Worm (Caenorhabditis elegans) whole organism, L1 larva: ENCODE results near the gene gck-2.

Experiments used
- C04F5.9 ChIP-seq: sonication (generic microtip); optimal IDR thresholded peaks from 2 replicates; lab custom pipeline; 2016; ENCODE audit warnings: missing genetic modification characterization, missing compliant biosample characterization
- F16B12.6 ChIP-seq: fragments of 150-350 bp; optimal IDR thresholded peaks from 2 replicates; lab custom pipeline; 2014; ENCODE audit warnings: missing biosample characterization, missing genetic modification characterization
- aly-2 ChIP-seq: fragments of 150-350 bp; optimal IDR thresholded peaks from 2 replicates; lab custom pipeline; 2014; ENCODE audit warnings: missing biosample characterization, missing genetic modification characterization
- ceh-63 ChIP-seq: fragments of 200-800 bp; sonication (Bioruptor generic); optimal IDR thresholded peaks from 2 replicates; lab custom pipeline; 2018; ENCODE audit warnings: mild to moderate bottlenecking, missing genetic modification characterization, missing compliant biosample characterization
- ceh-82 ChIP-seq, 3 experiments: fragments of 150-350 bp in 1 of 3; sonication (generic microtip) in 2 of 3; optimal IDR thresholded peaks; 2 replicates each; lab custom pipeline; 2014 to 2017; ENCODE audit warnings: missing biosample characterization in 3 of 3, missing genetic modification characterization in 3 of 3
- ceh-88 ChIP-seq: fragments of 200-800 bp; sonication (Bioruptor generic); IDR thresholded peaks from 2 replicates; pipeline ENCODE4 v1.3.6; 2022; ENCODE audit warnings: missing genetic modification characterization, missing compliant biosample characterization
- ceh-90 ChIP-seq: sonication (generic microtip); optimal IDR thresholded peaks from 2 replicates; lab custom pipeline; 2016; ENCODE audit warnings: missing genetic modification characterization, missing compliant biosample characterization
- dpl-1 ChIP-seq, 3 experiments: fragments of 150-350 bp in 2 of 3; sonication (generic microtip) in 1 of 3; optimal IDR thresholded peaks; 2 replicates each; lab custom pipeline; 2014 to 2017; ENCODE audit warnings: missing biosample characterization in 3 of 3, missing genetic modification characterization in 3 of 3, missing genetic modification reagents in 3 of 3
- efl-1 ChIP-seq, 4 experiments: fragments of 150-350 bp; optimal IDR thresholded peaks in 3 of 4; peaks in 1 of 4; 1 replicate in 1 of 4; 2 replicates in 3 of 4; lab custom pipeline; 2014; ENCODE audit warnings: missing biosample characterization in 2 of 4, missing genetic modification characterization in 2 of 4, missing genetic modification reagents in 2 of 4
- egl-13 ChIP-seq: sonication (generic microtip); optimal IDR thresholded peaks from 2 replicates; lab custom pipeline; 2016; ENCODE audit warnings: missing genotype, missing genetic modification reagents, missing genetic modification characterization, missing compliant biosample characterization
- egl-27 ChIP-seq, 2 experiments: fragments of 150-350 bp in 1 of 2; sonication (generic microtip); optimal IDR thresholded peaks; 3 replicates each; lab custom pipeline; 2017 to 2018; ENCODE audit warnings: missing biosample characterization in 2 of 2, missing genetic modification characterization in 2 of 2, missing genetic modification reagents in 2 of 2
- elt-3 ChIP-seq, 6 experiments: fragments of 150-350 bp in 1 of 6; sonication (generic microtip); optimal IDR thresholded peaks; 2 replicates each; lab custom pipeline; 2017 to 2018; ENCODE audit warnings: missing biosample characterization in 6 of 6, missing genetic modification characterization in 6 of 6, inconsistent platforms in 1 of 6
- ets-5 ChIP-seq: fragments of 200-800 bp; sonication (Bioruptor generic); IDR thresholded peaks from 2 replicates; pipeline ENCODE4 v1.3.6; 2022; ENCODE audit warnings: missing genetic modification characterization, missing compliant biosample characterization
- fkh-10 ChIP-seq: sonication (generic microtip); optimal IDR thresholded peaks from 2 replicates; lab custom pipeline; 2017; ENCODE audit warnings: missing biosample characterization, missing genetic modification reagents, missing genetic modification characterization
- fkh-8 ChIP-seq: sonication (generic microtip); optimal IDR thresholded peaks from 2 replicates; lab custom pipeline; 2016; ENCODE audit warnings: mild to moderate bottlenecking, missing genetic modification characterization, missing compliant biosample characterization
- fos-1 ChIP-seq: fragments of 150-350 bp; optimal IDR thresholded peaks from 2 replicates; lab custom pipeline; 2014; ENCODE audit warnings: missing biosample characterization, missing genetic modification characterization
- grh-1 ChIP-seq: fragments of 200-800 bp; sonication (Bioruptor generic); IDR thresholded peaks from 2 replicates; pipeline ENCODE4 v1.3.6; 2022; ENCODE audit warnings: missing genetic modification reagents, missing genetic modification characterization, missing compliant biosample characterization
- hlh-17 ChIP-seq: fragments of 200-800 bp; sonication (Bioruptor generic); optimal IDR thresholded peaks from 2 replicates; lab custom pipeline; 2018; ENCODE audit warnings: missing genetic modification characterization, mild to moderate bottlenecking, missing compliant biosample characterization, moderate library complexity, borderline replicate concordance
- irx-1 ChIP-seq: sonication (generic microtip); optimal IDR thresholded peaks from 2 replicates; lab custom pipeline; 2016; ENCODE audit warnings: missing genetic modification characterization, missing compliant biosample characterization
- jun-1 ChIP-seq: fragments of 150-350 bp; optimal IDR thresholded peaks from 2 replicates; lab custom pipeline; 2014; ENCODE audit warnings: missing biosample characterization, missing genetic modification reagents, missing genetic modification characterization
- lin-13 ChIP-seq: fragments of 150-350 bp; optimal IDR thresholded peaks from 2 replicates; lab custom pipeline; 2014; ENCODE audit warnings: missing biosample characterization, missing genetic modification reagents, missing genetic modification characterization
- lin-15B ChIP-seq: fragments of 150-350 bp; sonication (generic microtip); optimal IDR thresholded peaks from 3 replicates; lab custom pipeline; 2014; ENCODE audit warnings: missing biosample characterization, missing genetic modification characterization
- lin-35 ChIP-seq, 2 experiments: fragments of 150-350 bp; optimal IDR thresholded peaks; 2 replicates each; lab custom pipeline; 2014; ENCODE audit warnings: missing biosample characterization in 2 of 2, missing genetic modification characterization in 2 of 2, missing genetic modification reagents in 2 of 2
- lin-39 ChIP-seq: fragments of 150-350 bp; optimal IDR thresholded peaks from 2 replicates; lab custom pipeline; 2014; ENCODE audit warnings: missing biosample characterization, missing genetic modification reagents, missing genetic modification characterization
- lir-3 ChIP-seq: sonication (generic microtip); optimal IDR thresholded peaks from 2 replicates; lab custom pipeline; 2016; ENCODE audit warnings: mild to moderate bottlenecking, missing genetic modification characterization, moderate library complexity, missing compliant biosample characterization; ENCODE audit not compliant: poor library complexity
- mab-9 ChIP-seq: fragments of 200-800 bp; sonication (Bioruptor generic); IDR thresholded peaks from 2 replicates; pipeline ENCODE4 v1.3.6; 2022; ENCODE audit warnings: missing genetic modification reagents, missing genetic modification characterization, missing compliant biosample characterization
- mdl-1 ChIP-seq, 2 experiments: fragments of 150-350 bp; optimal IDR thresholded peaks; 2 replicates each; lab custom pipeline; 2014 to 2017; ENCODE audit warnings: missing biosample characterization in 2 of 2, missing genetic modification characterization in 2 of 2, inconsistent platforms in 1 of 2
- nhr-12 ChIP-seq: sonication (generic microtip); optimal IDR thresholded peaks from 2 replicates; lab custom pipeline; 2017; ENCODE audit warnings: missing biosample characterization, missing genetic modification characterization
- nhr-237 ChIP-seq: fragments of 150-350 bp; optimal IDR thresholded peaks from 2 replicates; lab custom pipeline; 2014; ENCODE audit warnings: missing biosample characterization, missing genetic modification characterization
- nhr-71 ChIP-seq: sonication (generic microtip); optimal IDR thresholded peaks from 2 replicates; lab custom pipeline; 2016; ENCODE audit warnings: mild to moderate bottlenecking, missing genetic modification characterization, moderate library complexity, missing compliant biosample characterization
- nhr-76 ChIP-seq: sonication (generic microtip); optimal IDR thresholded peaks from 2 replicates; lab custom pipeline; 2017; ENCODE audit warnings: missing biosample characterization, missing genetic modification characterization
- nhr-77 ChIP-seq: fragments of 150-350 bp; optimal IDR thresholded peaks from 2 replicates; lab custom pipeline; 2014; ENCODE audit warnings: missing biosample characterization, missing genetic modification characterization
- nhr-84 ChIP-seq: sonication (generic microtip); optimal IDR thresholded peaks from 2 replicates; lab custom pipeline; 2017; ENCODE audit warnings: missing biosample characterization, missing genetic modification characterization
- nhr-90 ChIP-seq: sonication (generic microtip); optimal IDR thresholded peaks from 2 replicates; lab custom pipeline; 2016; ENCODE audit warnings: mild to moderate bottlenecking, missing genetic modification characterization, missing compliant biosample characterization; ENCODE audit not compliant: poor library complexity
- pag-3 ChIP-seq: sonication (generic microtip); optimal IDR thresholded peaks from 2 replicates; lab custom pipeline; 2017; ENCODE audit warnings: missing genetic modification characterization, mild to moderate bottlenecking, missing compliant biosample characterization, antibody characterized with exemption, borderline replicate concordance; ENCODE audit not compliant: insufficient read depth
- pqm-1 ChIP-seq: sonication (generic microtip); optimal IDR thresholded peaks from 3 replicates; lab custom pipeline; 2017; ENCODE audit warnings: missing biosample characterization, missing genetic modification characterization
- rnt-1 ChIP-seq: sonication (generic microtip); optimal IDR thresholded peaks from 2 replicates; lab custom pipeline; 2016; ENCODE audit warnings: mild to moderate bottlenecking, missing genetic modification characterization, moderate library complexity, missing compliant biosample characterization
- skn-1 ChIP-seq: fragments of 150-350 bp; optimal IDR thresholded peaks from 2 replicates; lab custom pipeline; 2014; ENCODE audit warnings: missing biosample characterization, missing genetic modification characterization
- snu-23 ChIP-seq: sonication (generic microtip); optimal IDR thresholded peaks from 2 replicates; lab custom pipeline; 2016; ENCODE audit warnings: missing genetic modification characterization, missing compliant biosample characterization
- sptf-1 ChIP-seq: fragments of 150-350 bp; optimal IDR thresholded peaks from 2 replicates; lab custom pipeline; 2014; ENCODE audit warnings: missing biosample characterization, missing genetic modification characterization
- swsn-7 ChIP-seq: sonication (generic microtip); optimal IDR thresholded peaks from 2 replicates; lab custom pipeline; 2016; ENCODE audit warnings: missing genetic modification characterization, missing compliant biosample characterization
- tlp-1 ChIP-seq: fragments of 150-350 bp; optimal IDR thresholded peaks from 2 replicates; lab custom pipeline; 2014; ENCODE audit warnings: missing biosample characterization, missing genetic modification characterization
- unc-130 ChIP-seq: fragments of 150-350 bp; optimal IDR thresholded peaks from 2 replicates; lab custom pipeline; 2017; ENCODE audit warnings: missing biosample characterization, missing genetic modification characterization, inconsistent platforms
- unc-62 ChIP-seq: fragments of 150-350 bp; optimal IDR thresholded peaks from 2 replicates; lab custom pipeline; 2014; ENCODE audit warnings: missing biosample characterization, missing genetic modification reagents, missing genetic modification characterization
- unc-86 ChIP-seq: sonication (generic microtip); optimal IDR thresholded peaks from 2 replicates; lab custom pipeline; 2016; ENCODE audit warnings: missing genetic modification characterization, missing compliant biosample characterization
- vab-15 ChIP-seq: sonication (generic microtip); optimal IDR thresholded peaks from 2 replicates; lab custom pipeline; 2017; ENCODE audit warnings: missing genotype, mild to moderate bottlenecking, missing genetic modification characterization, missing compliant biosample characterization
- xbp-1 ChIP-seq: sonication (generic microtip); optimal IDR thresholded peaks from 2 replicates; lab custom pipeline; 2016; ENCODE audit warnings: missing genetic modification characterization, missing compliant biosample characterization
- zip-4 ChIP-seq: fragments of 200-800 bp; sonication (Bioruptor generic); optimal IDR thresholded peaks from 2 replicates; lab custom pipeline; 2018; ENCODE audit warnings: mild to moderate bottlenecking, missing genetic modification characterization, moderate library complexity, missing compliant biosample characterization

gck-2 gene

ce11 chrV:6787906-6788430 lies 4.5 kb downstream of the gck-2 start, which contains the start of gene ZC404.2:
TSS of gene ZC404.2 (plus strand) at chrV:6787952.
- TF ChIP-seq unc-62 (GFP tag; lab: Kevin White, UChicago) (no peak), fkh-10 (GFP tag; lab: Kevin White, UChicago) (no peak), zip-4 (GFP tag; lab: Kevin White, UChicago) (no peak), efl-1 (optimal IDR thresholded peaks at IDR 0.05; lab: Kevin White, UChicago) (peak in 1 of 2 experiments; percentile 68), efl-1 (GFP tag; optimal IDR thresholded peaks at IDR 0.05 in 1 of 2; lab: Kevin White, UChicago) (peak; percentile 38 to 86), lin-13 (GFP tag; lab: Kevin White, UChicago) (no peak), nhr-77 (tag; lab: Kevin White, UChicago) (no peak), nhr-84 (no peak), pqm-1 (tag; lab: Kevin White, UChicago) (no peak), skn-1 (tag; lab: Kevin White, UChicago) (no peak), ceh-90 (no peak), sptf-1 (tag; lab: Kevin White, UChicago) (no peak), hlh-17 (no peak), grh-1 (GFP tag; lab: Robert Waterston, UW) (no peak), ceh-88 (GFP tag; lab: Robert Waterston, UW) (no peak), mab-9 (GFP tag; lab: Robert Waterston, UW) (no peak), nhr-76 (no peak), snu-23 (no peak), lin-35 (GFP tag; optimal IDR thresholded peaks at IDR 0.05; lab: Kevin White, UChicago) (peak in 1 of 2 experiments; percentile 30), dpl-1 (GFP tag; optimal IDR thresholded peaks at IDR 0.05; lab: Kevin White, UChicago) (peak in 1 of 3 experiments; percentile 43), C04F5.9 (tag; lab: Kevin White, UChicago) (no peak), xbp-1 (tag; lab: Kevin White, UChicago) (no peak), ets-5 (GFP tag; lab: Robert Waterston, UW) (no peak), unc-130 (no peak)

- TF ChIP-seq lir-3 (tag; lab: Kevin White, UChicago) (peak; percentile 67), lin-15B (tag; lab: Kevin White, UChicago) (peak; percentile 57), snu-23 (peak; percentile 84), grh-1 (GFP tag; lab: Robert Waterston, UW) (peak; percentile 35), elt-3 (tag; optimal IDR thresholded peaks at IDR 0.05; lab: Kevin White, UChicago) (peak in 2 of 6 experiments; percentile 42 to 55), unc-86 (tag; lab: Kevin White, UChicago) (peak; percentile 66), mdl-1 (tag; optimal IDR thresholded peaks at IDR 0.05; lab: Kevin White, UChicago) (peak in 1 of 2 experiments; percentile 65), aly-2 (tag; lab: Kevin White, UChicago) (peak; percentile 54), irx-1 (tag; lab: Kevin White, UChicago) (peak; percentile 67), fkh-8 (tag; lab: Kevin White, UChicago) (peak; percentile 29), egl-27 (tag; optimal IDR thresholded peaks at IDR 0.05; lab: Kevin White, UChicago) (no peak), skn-1 (tag; lab: Kevin White, UChicago) (peak; percentile 90), fos-1 (tag; lab: Kevin White, UChicago) (no peak), vab-15 (no peak), ceh-82 (tag; optimal IDR thresholded peaks at IDR 0.05; lab: Kevin White, UChicago) (peak; percentile 53 to 76 (median 63)), nhr-237 (tag; lab: Kevin White, UChicago) (no peak), egl-13 (tag; lab: Kevin White, UChicago) (peak; percentile 69), nhr-90 (tag; lab: Kevin White, UChicago) (peak; percentile 81), mab-9 (GFP tag; lab: Robert Waterston, UW) (peak; percentile 20; the same call in 1 of the 2 replicates), jun-1 (tag; lab: Kevin White, UChicago) (peak; percentile 61), ceh-90 (peak; percentile 46), rnt-1 (tag; lab: Kevin White, UChicago) (peak; percentile 92), ceh-63 (GFP tag; lab: Kevin White, UChicago) (no peak), lin-39 (peak; percentile 80), tlp-1 (tag; lab: Kevin White, UChicago) (no peak), nhr-71 (tag; lab: Kevin White, UChicago) (peak; percentile 86), nhr-12 (tag; lab: Kevin White, UChicago) (no peak), zip-4 (GFP tag; lab: Kevin White, UChicago) (no peak), nhr-76 (peak; percentile 51), pag-3 (tag; lab: Kevin White, UChicago) (no peak), ceh-88 (GFP tag; lab: Robert Waterston, UW) (no peak), swsn-7 (peak; percentile 81), lin-13 (GFP tag; lab: Kevin White, UChicago) (peak; percentile 80), F16B12.6 (peak; percentile 28)
Measured at ce11 chrV:6784853-6785492, 7.5 kb downstream of the gck-2 start, which contains the start of the genes spn-4 and spe-39. TSS of gene spn-4 (minus strand) at chrV:6784903. TSS of gene spe-39 (plus strand) at chrV:6785451.
